Fruit fly (Drosophila melanogaster): Measurements from ENCODE around the gene Obp18a.

Obp18a gene

DNA sequence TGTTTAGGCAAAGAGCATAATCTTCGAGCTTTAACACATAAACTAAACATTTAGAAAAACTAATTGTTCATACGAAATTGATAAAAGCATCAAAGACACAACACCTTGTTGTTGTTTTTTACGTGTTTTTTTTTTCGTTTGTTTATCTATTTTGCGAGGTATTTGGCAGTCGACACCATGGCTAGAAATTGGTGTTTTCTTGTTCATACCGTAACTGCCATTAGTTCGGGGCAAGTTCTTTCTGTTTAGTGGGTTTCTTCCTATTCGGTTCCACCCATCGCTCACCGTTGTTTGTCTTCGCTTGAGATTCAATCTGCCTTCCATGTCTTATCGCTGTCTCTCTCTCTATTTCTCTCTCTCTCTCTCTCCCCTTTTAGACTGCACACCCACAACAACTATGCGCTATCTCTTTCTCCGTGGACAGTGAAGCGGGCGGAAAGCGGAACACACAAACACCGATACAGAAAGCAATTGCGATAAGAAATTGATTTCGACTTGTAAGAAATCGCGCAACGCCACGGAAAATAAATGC, 10.8 kb upstream of the Obp18a start (continued):
- TF ChIP-seq sug (tag; optimal IDR thresholded peaks at IDR 0.05) (peak; percentile 30), CG6791 (GFP tag; IDR thresholded peaks at IDR 0.05; ENCODE audit: partially characterized antibody) (no peak), CG8290 (GFP tag; optimal IDR thresholded peaks at IDR 0.05) (no peak), CG8290 (tag; optimal IDR thresholded peaks at IDR 0.05) (no peak), CG12155 (GFP tag; optimal IDR thresholded peaks at IDR 0.05) (peak; percentile 12), exex (tag; optimal IDR thresholded peaks at IDR 0.05) (peak; percentile 56), CG2120 (GFP tag; optimal IDR thresholded peaks at IDR 0.05) (peak; percentile 47), CG17802 (tag; optimal IDR thresholded peaks at IDR 0.05) (no peak), MESR4 (GFP tag; optimal IDR thresholded peaks at IDR 0.05) (no peak), bab2 (GFP tag; optimal IDR thresholded peaks at IDR 0.05) (peak; percentile 80), pzg (GFP tag; optimal IDR thresholded peaks at IDR 0.05) (no peak), phol (tag; optimal IDR thresholded peaks at IDR 0.05) (peak; percentile 16), CG7357 (GFP tag; IDR thresholded peaks at IDR 0.05) (no peak), sens (GFP tag) (peak; percentile 64), Nf-YC (tag; optimal IDR thresholded peaks at IDR 0.05) (peak; percentile 5), Xbp1 (GFP tag; optimal IDR thresholded peaks at IDR 0.05) (peak; percentile 40), CG3163 (GFP tag; optimal IDR thresholded peaks at IDR 0.05) (no peak), Bteb2 (GFP tag; optimal IDR thresholded peaks at IDR 0.05) (peak; percentile 37), toy (GFP tag; IDR thresholded peaks at IDR 0.05) (no peak), CG6175 (GFP tag; IDR thresholded peaks at IDR 0.05) (peak; percentile 39; the same call in 1 of the 3 replicates), CG14014 (GFP tag; IDR thresholded peaks at IDR 0.05) (peak; percentile 67; the same call in 1 of the 2 replicates), CG9609 (GFP tag; optimal IDR thresholded peaks at IDR 0.05) (peak; percentile 8), wor (GFP tag; IDR thresholded peaks at IDR 0.05) (no peak), CG7786 (GFP tag; optimal IDR thresholded peaks at IDR 0.05) (peak; percentile 15), D19B (GFP tag; optimal IDR thresholded peaks at IDR 0.05) (peak; percentile 95), TFAM (GFP tag; optimal IDR thresholded peaks at IDR 0.05) (no peak), tio (GFP tag; optimal IDR thresholded peaks at IDR 0.05) (peak; percentile 13), Bgb (GFP tag; IDR thresholded peaks at IDR 0.05; ENCODE audit: partially characterized antibody) (no peak), vvl (GFP tag; IDR thresholded peaks at IDR 0.05) (0 out of 2 replicates have a peak, but pooled peaks have one; percentile 24), prd (optimal IDR thresholded peaks at IDR 0.05) (no peak), prd (GFP tag; IDR thresholded peaks at IDR 0.05) (peak; percentile 24; the same call in 1 of the 3 replicates), hkb (optimal IDR thresholded peaks at IDR 0.05) (no peak), hkb (GFP tag; IDR thresholded peaks at IDR 0.05) (peak; percentile 17; the same call in 1 of the 2 replicates), CG6654 (GFP tag; optimal IDR thresholded peaks at IDR 0.05) (no peak), Ssrp (tag; optimal IDR thresholded peaks at IDR 0.05) (peak; percentile 17), Atf-2 (GFP tag; optimal IDR thresholded peaks at IDR 0.05) (peak; percentile 23), CG3995 (GFP tag; optimal IDR thresholded peaks at IDR 0.05) (no peak), Doc2 (GFP tag; IDR thresholded peaks at IDR 0.05) (no peak), pnt (GFP tag; optimal IDR thresholded peaks at IDR 0.05) (peak; percentile 11), B-H2 (GFP tag; optimal IDR thresholded peaks at IDR 0.05) (no peak), Mes4 (GFP tag; optimal IDR thresholded peaks at IDR 0.05) (no peak), CG8765 (GFP tag; IDR thresholded peaks at IDR 0.05) (no peak), CG8478 (optimal IDR thresholded peaks at IDR 0.05) (peak; percentile 1), Dip3 (GFP tag; optimal IDR thresholded peaks at IDR 0.05) (peak; percentile 22), gcm (GFP tag; optimal IDR thresholded peaks at IDR 0.05) (no peak), Hr51 (GFP tag; optimal IDR thresholded peaks at IDR 0.05) (peak in 1 of 2 experiments; percentile 38), row (GFP tag; IDR thresholded peaks at IDR 0.05) (peak; percentile 78), CG30403 (GFP tag; optimal IDR thresholded peaks at IDR 0.05) (peak; percentile 46), Hmr (GFP tag; optimal IDR thresholded peaks at IDR 0.05) (peak; percentile 6), chinmo (GFP tag; IDR thresholded peaks at IDR 0.05; ENCODE audit: partially characterized antibody) (0 out of 4 replicates have a peak, but pooled peaks have one; percentile 56), sc (optimal IDR thresholded peaks at IDR 0.05) (no peak), sc (GFP tag; optimal IDR thresholded peaks at IDR 0.05) (no peak)
